Fruit fly (Drosophila melanogaster) whole organism, embryonic: ENCODE measurements around the gene Acp32CD.

Experiments
- Aef1 ChIP-seq: fragments of 200-800 bp; sonication (Bioruptor generic); IDR thresholded peaks from 3 replicates; pipeline ENCODE4 v1.3.6; 2022; ENCODE audit warnings: missing biosample characterization, missing genetic modification characterization
- Awh ChIP-seq: fragments of 200-800 bp; sonication (Bioruptor generic); IDR thresholded peaks from 2 replicates; pipeline ENCODE4, ENCODE4 v1.3.6; 2022; ENCODE audit warnings: missing biosample characterization, missing genetic modification characterization
- Blimp-1 ChIP-seq: fragments of 200-800 bp; sonication (Bioruptor generic); optimal IDR thresholded peaks from 3 replicates; lab custom pipeline; 2018; ENCODE audit warnings: missing biosample characterization, missing genetic modification characterization, mild to moderate bottlenecking, moderate library complexity, missing genetic modification reagents
- CG10274 ChIP-seq: fragments of 200-800 bp; sonication (Bioruptor generic); optimal IDR thresholded peaks from 3 replicates; lab custom pipeline; 2017; ENCODE audit warnings: missing biosample characterization, mild to moderate bottlenecking, missing genetic modification characterization
- CG11247 ChIP-seq: fragments of 200-800 bp; sonication (Bioruptor generic); IDR thresholded peaks from 2 replicates; pipeline ENCODE4 v1.3.6; 2022; ENCODE audit warnings: missing biosample characterization, missing genetic modification characterization
- CG11398 ChIP-seq: fragments of 200-800 bp; sonication (Bioruptor generic); optimal IDR thresholded peaks from 2 replicates; lab custom pipeline; 2016; ENCODE audit warnings: missing biosample characterization, missing genetic modification characterization
- CG11504 ChIP-seq: fragments of 200-800 bp; sonication (Bioruptor generic); optimal IDR thresholded peaks from 3 replicates; lab custom pipeline; 2019; ENCODE audit warnings: missing biosample characterization, mild to moderate bottlenecking, missing genetic modification characterization, moderate library complexity
- CG14710 ChIP-seq: fragments of 200-800 bp; sonication (Bioruptor generic); optimal IDR thresholded peaks from 3 replicates; lab custom pipeline; 2019; ENCODE audit warnings: missing biosample characterization, mild to moderate bottlenecking, missing genetic modification characterization, moderate library complexity
- CG15269 ChIP-seq: fragments of 200-800 bp; sonication (Bioruptor generic); optimal IDR thresholded peaks from 2 replicates; lab custom pipeline; 2018; ENCODE audit warnings: missing biosample characterization, mild to moderate bottlenecking, missing genetic modification characterization, moderate library complexity
- CG1529 ChIP-seq: fragments of 200-800 bp; sonication (Bioruptor generic); optimal IDR thresholded peaks from 3 replicates; lab custom pipeline; 2018; ENCODE audit warnings: missing biosample characterization, missing genetic modification characterization
- CG15479 ChIP-seq: fragments of 200-800 bp; sonication (Bioruptor generic); optimal IDR thresholded peaks from 3 replicates; lab custom pipeline; 2019; ENCODE audit warnings: missing biosample characterization, mild to moderate bottlenecking, missing genetic modification characterization, moderate library complexity
- CG2678 ChIP-seq: fragments of 200-800 bp; sonication (Bioruptor generic); optimal IDR thresholded peaks from 3 replicates; lab custom pipeline; 2019; ENCODE audit warnings: missing biosample characterization, mild to moderate bottlenecking, missing genetic modification characterization, moderate library complexity
- CG31365 ChIP-seq: fragments of 200-800 bp; sonication (Bioruptor generic); optimal IDR thresholded peaks from 2 replicates; lab custom pipeline; 2018; ENCODE audit warnings: missing biosample characterization, mild to moderate bottlenecking, missing genetic modification characterization
- CG3281 ChIP-seq: fragments of 200-800 bp; sonication (Bioruptor generic); optimal IDR thresholded peaks from 3 replicates; lab custom pipeline; 2017; ENCODE audit warnings: missing biosample characterization, mild to moderate bottlenecking, missing genetic modification characterization
- CG34224 ChIP-seq: fragments of 200-800 bp; sonication (Bioruptor generic); IDR thresholded peaks from 3 replicates; pipeline ENCODE4 v1.3.6; 2022; ENCODE audit warnings: missing biosample characterization, missing genetic modification characterization; ENCODE audit not compliant: partially characterized antibody
- CG34422 ChIP-seq: fragments of 200-800 bp; sonication (Bioruptor generic); IDR thresholded peaks from 3 replicates; pipeline ENCODE4 v1.3.6; 2022; ENCODE audit warnings: missing biosample characterization, missing genetic modification characterization
- CG3847 ChIP-seq: fragments of 200-800 bp; sonication (Bioruptor generic); IDR thresholded peaks from 2 replicates; pipeline ENCODE4 v1.3.6; 2022; ENCODE audit warnings: missing biosample characterization, missing genetic modification characterization
- CG7786 ChIP-seq: fragments of 200-800 bp; sonication (Bioruptor generic); optimal IDR thresholded peaks from 2 replicates; lab custom pipeline; 2016; ENCODE audit warnings: missing biosample characterization, missing genetic modification characterization
- CG9817 ChIP-seq: fragments of 200-800 bp; sonication (Bioruptor generic); optimal IDR thresholded peaks from 2 replicates; lab custom pipeline; 2018; ENCODE audit warnings: missing biosample characterization, mild to moderate bottlenecking, missing genetic modification characterization, moderate library complexity
- CG9876 ChIP-seq: fragments of 200-800 bp; sonication (Bioruptor generic); optimal IDR thresholded peaks from 2 replicates; lab custom pipeline; 2016; ENCODE audit warnings: missing biosample characterization, missing genetic modification characterization
- CTCF ChIP-seq: fragments of 200-800 bp; sonication (Bioruptor generic); optimal IDR thresholded peaks from 2 replicates; lab custom pipeline; 2017; ENCODE audit warnings: missing biosample characterization, mild to moderate bottlenecking, missing genetic modification characterization, moderate library complexity
- D19A ChIP-seq: fragments of 200-800 bp; optimal IDR thresholded peaks from 3 replicates; lab custom pipeline; 2019; ENCODE audit warnings: missing biosample characterization, mild to moderate bottlenecking, missing genetic modification characterization, moderate library complexity
- Dbx ChIP-seq: fragments of 200-800 bp; sonication (Bioruptor generic); IDR thresholded peaks from 3 replicates; pipeline ENCODE4 v1.3.6; 2022; ENCODE audit warnings: missing biosample characterization, missing genetic modification characterization
- Deaf1 ChIP-seq: fragments of 200-800 bp; optimal IDR thresholded peaks from 3 replicates; lab custom pipeline; 2019; ENCODE audit warnings: missing biosample characterization, mild to moderate bottlenecking, missing genetic modification characterization, moderate library complexity
- Dp ChIP-seq: fragments of 200-800 bp; sonication (Bioruptor generic); optimal IDR thresholded peaks from 2 replicates; lab custom pipeline; 2018; ENCODE audit warnings: missing biosample characterization, mild to moderate bottlenecking, missing genetic modification characterization, moderate library complexity
- E2f1 ChIP-seq: fragments of 200-800 bp; sonication (Bioruptor generic); IDR thresholded peaks from 2 replicates; pipeline ENCODE4 v1.3.6; 2022; ENCODE audit warnings: missing biosample characterization, missing genetic modification characterization
- HHEX ChIP-seq: fragments of 200-800 bp; sonication (Bioruptor generic); optimal IDR thresholded peaks from 3 replicates; lab custom pipeline; 2017; ENCODE audit warnings: missing biosample characterization, mild to moderate bottlenecking, missing genetic modification characterization, missing genetic modification reagents
- Lim3 ChIP-seq: fragments of 200-800 bp; sonication (Bioruptor generic); IDR thresholded peaks from 2 replicates; pipeline ENCODE4 v1.3.6; 2022; ENCODE audit warnings: missing biosample characterization, missing genetic modification characterization
- Meics ChIP-seq: fragments of 200-800 bp; sonication (Bioruptor generic); optimal IDR thresholded peaks from 2 replicates; lab custom pipeline; 2017; ENCODE audit warnings: missing biosample characterization, mild to moderate bottlenecking, missing genetic modification characterization
- NFAT ChIP-seq: fragments of 200-800 bp; sonication (Bioruptor generic); IDR thresholded peaks from 2 replicates; pipeline ENCODE4 v1.3.6; 2022; ENCODE audit warnings: missing biosample characterization, missing genetic modification characterization
- Oli ChIP-seq: fragments of 200-800 bp; sonication (Bioruptor generic); optimal IDR thresholded peaks from 2 replicates; lab custom pipeline; 2018; ENCODE audit warnings: missing biosample characterization, mild to moderate bottlenecking, missing genetic modification characterization, moderate library complexity
- Scr ChIP-seq: fragments of 200-800 bp; sonication (Bioruptor generic); IDR thresholded peaks from 2 replicates; pipeline ENCODE4 v1.3.6; 2022; ENCODE audit warnings: missing biosample characterization, missing genetic modification characterization; ENCODE audit not compliant: partially characterized antibody
- Sox102F ChIP-seq: fragments of 200-800 bp; sonication (Bioruptor generic); optimal IDR thresholded peaks from 2 replicates; lab custom pipeline; 2018; ENCODE audit warnings: missing biosample characterization, mild to moderate bottlenecking, missing genetic modification characterization, moderate library complexity
- ara ChIP-seq: fragments of 200-800 bp; sonication (Bioruptor generic); IDR thresholded peaks from 2 replicates; pipeline ENCODE4 v1.3.6; 2022; ENCODE audit warnings: missing biosample characterization, missing genetic modification characterization
- chm ChIP-seq: fragments of 200-800 bp; sonication (Bioruptor generic); IDR thresholded peaks from 2 replicates; pipeline ENCODE4 v1.3.6; 2022; ENCODE audit warnings: missing biosample characterization, missing genetic modification characterization
- crp ChIP-seq, 2 experiments: fragments of 200-800 bp; sonication (Bioruptor generic); optimal IDR thresholded peaks; 2 replicates in 1 of 2; 3 replicates in 1 of 2; lab custom pipeline; 2017; ENCODE audit warnings: missing biosample characterization in 2 of 2, missing genetic modification characterization in 2 of 2, mild to moderate bottlenecking in 1 of 2, moderate library complexity in 1 of 2
- ems ChIP-seq: fragments of 200-800 bp; sonication (Bioruptor generic); optimal IDR thresholded peaks from 3 replicates; lab custom pipeline; 2016; ENCODE audit warnings: missing biosample characterization, missing genetic modification characterization
- exex ChIP-seq: fragments of 200-800 bp; sonication (Bioruptor generic); optimal IDR thresholded peaks from 4 replicates; lab custom pipeline; 2018; ENCODE audit warnings: missing biosample characterization, mild to moderate bottlenecking, missing genetic modification characterization, moderate library complexity
- eyg ChIP-seq: fragments of 200-800 bp; sonication (Bioruptor generic); optimal IDR thresholded peaks from 3 replicates; lab custom pipeline; 2016; ENCODE audit warnings: missing biosample characterization, missing genetic modification characterization
- fd64A ChIP-seq: fragments of 200-800 bp; sonication (Bioruptor generic); optimal IDR thresholded peaks from 3 replicates; lab custom pipeline; 2018; ENCODE audit warnings: missing biosample characterization, mild to moderate bottlenecking, missing genetic modification characterization
- hbn ChIP-seq: fragments of 200-800 bp; sonication (Bioruptor generic); IDR thresholded peaks from 2 replicates; pipeline ENCODE4 v1.3.6; 2022; ENCODE audit warnings: missing biosample characterization, missing genetic modification characterization; ENCODE audit not compliant: partially characterized antibody
- jing ChIP-seq: fragments of 200-800 bp; sonication (Bioruptor generic); optimal IDR thresholded peaks from 2 replicates; lab custom pipeline; 2018; ENCODE audit warnings: missing biosample characterization, mild to moderate bottlenecking, missing genetic modification characterization
- pnt ChIP-seq: fragments of 200-800 bp; sonication (Bioruptor generic); optimal IDR thresholded peaks from 3 replicates; lab custom pipeline; 2016; ENCODE audit warnings: missing biosample characterization, missing genetic modification characterization
- psq ChIP-seq: fragments of 200-800 bp; sonication (Bioruptor generic); optimal IDR thresholded peaks from 2 replicates; lab custom pipeline; 2017; ENCODE audit warnings: missing biosample characterization, missing genetic modification characterization
- pzg ChIP-seq: fragments of 200-800 bp; sonication (Bioruptor generic); optimal IDR thresholded peaks from 3 replicates; lab custom pipeline; 2018; ENCODE audit warnings: missing biosample characterization, mild to moderate bottlenecking, missing genetic modification characterization, moderate library complexity
- sqz ChIP-seq: fragments of 200-800 bp; sonication (Bioruptor generic); optimal IDR thresholded peaks from 3 replicates; lab custom pipeline; 2018; ENCODE audit warnings: missing biosample characterization, mild to moderate bottlenecking, missing genetic modification characterization
- tna ChIP-seq: fragments of 200-800 bp; sonication (Bioruptor generic); IDR thresholded peaks from 2 replicates; pipeline ENCODE4 v1.3.6; 2022; ENCODE audit warnings: missing biosample characterization, missing genetic modification characterization; ENCODE audit not compliant: partially characterized antibody
- ttk ChIP-seq: fragments of 200-800 bp; sonication (Bioruptor generic); IDR thresholded peaks from 2 replicates; pipeline ENCODE4 v2.1.2; 2022; ENCODE audit warnings: missing biosample characterization, missing genetic modification characterization
- tx ChIP-seq: fragments of 200-800 bp; sonication (Bioruptor generic); optimal IDR thresholded peaks from 2 replicates; lab custom pipeline; 2016; ENCODE audit warnings: missing biosample characterization, missing genetic modification characterization
- z ChIP-seq: fragments of 200-800 bp; sonication (Bioruptor generic); IDR thresholded peaks from 3 replicates; pipeline ENCODE4 v1.3.6; 2022; ENCODE audit warnings: missing biosample characterization, missing genetic modification characterization

Acp32CD gene

DNA sequence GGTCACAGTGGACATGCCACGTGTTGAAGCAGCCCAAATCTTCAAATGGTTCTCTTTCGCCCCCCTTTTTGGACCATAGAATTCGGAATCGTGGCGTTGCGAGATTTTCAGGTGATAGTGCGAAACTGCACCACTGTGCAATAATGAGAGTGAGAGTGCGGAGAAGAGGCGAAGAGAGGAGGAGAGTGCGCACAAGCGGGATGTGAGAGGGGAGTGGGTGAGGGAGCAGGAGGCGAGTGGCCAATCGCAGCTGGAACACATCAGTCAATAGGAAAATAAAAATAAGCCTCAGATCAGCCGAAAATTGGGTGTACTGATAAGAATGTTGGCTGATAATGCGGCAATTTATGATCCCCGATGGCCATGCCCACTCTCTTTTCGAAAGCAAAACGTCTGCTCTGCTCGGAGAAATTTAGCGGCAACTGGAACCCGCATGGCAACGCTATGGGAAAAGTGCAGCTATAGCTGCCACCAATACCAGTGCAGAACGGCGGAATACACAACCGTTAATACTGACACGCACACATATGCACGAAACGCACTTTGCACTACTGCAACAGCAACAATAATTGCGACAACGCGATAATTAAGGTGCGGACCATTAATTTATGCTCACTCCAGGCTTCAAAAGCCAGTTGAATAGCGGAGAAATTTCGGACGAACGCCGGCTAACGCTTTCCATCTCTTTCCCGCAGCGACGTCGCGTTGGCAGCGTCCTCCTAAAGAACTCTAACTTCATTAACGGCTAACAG lies 48.0 kb upstream of the Acp32CD start (continued):
- no peak for TF ChIP-seq CG1529
- no peak for TF ChIP-seq jing (GFP tag; lab: Kevin White, UChicago)
- no peak for TF ChIP-seq pnt (GFP tag; lab: Kevin White, UChicago)
- TF ChIP-seq eyg (GFP tag; lab: Kevin White, UChicago) = peak; percentile 4
- no peak for TF ChIP-seq CG14710
- TF ChIP-seq Blimp-1 (GFP tag; lab: Kevin White, UChicago) = peak; percentile 93
- peak; percentile 1 for TF ChIP-seq pzg (GFP tag; lab: Kevin White, UChicago)
- no peak for TF ChIP-seq Meics (GFP tag; lab: Kevin White, UChicago)
- no peak for TF ChIP-seq E2f1 (GFP tag; lab: Robert Waterston, UW)
- peak; percentile 62; the same call in 1 of the 2 replicates for TF ChIP-seq chm (GFP tag; lab: Robert Waterston, UW)
- TF ChIP-seq Awh = peak; percentile 49
- no peak for TF ChIP-seq CG9876 (GFP tag; lab: Kevin White, UChicago)
- 0 out of 2 replicates have a peak, but pooled peaks have one; percentile 9 for TF ChIP-seq tna (GFP tag; lab: Robert Waterston, UW)
- 0 out of 3 replicates have a peak, but pooled peaks have one; percentile 34 for TF ChIP-seq z
- no peak for TF ChIP-seq ttk
- no peak for TF ChIP-seq CG9817
- no peak for TF ChIP-seq Aef1 (GFP tag; lab: Robert Waterston, UW)
- no peak for TF ChIP-seq CG2678 (tag; lab: Kevin White, UChicago)
- no peak for TF ChIP-seq CG11247 (GFP tag; lab: Robert Waterston, UW)
- no peak for TF ChIP-seq CG7786 (GFP tag; lab: Kevin White, UChicago)
- no peak; the same call in 1 of the 2 replicates for TF ChIP-seq Scr (GFP tag; lab: Robert Waterston, UW)
- no peak for TF ChIP-seq CG3847 (GFP tag; lab: Robert Waterston, UW)
- TF ChIP-seq tx (GFP tag; lab: Kevin White, UChicago) = peak; percentile 4
- TF ChIP-seq D19A = no peak
- no peak for TF ChIP-seq CG3281
- TF ChIP-seq Dbx (GFP tag; lab: Robert Waterston, UW) = no peak
- TF ChIP-seq CG34422 (GFP tag; lab: Robert Waterston, UW) = peak; percentile 72; the same call in 2 of the 3 replicates
- TF ChIP-seq CTCF (GFP tag; lab: Kevin White, UChicago) = no peak
- no peak for TF ChIP-seq CG11504
- peak; percentile 52 for TF ChIP-seq CG15479 (GFP tag; lab: Kevin White, UChicago)
- TF ChIP-seq ara (GFP tag; lab: Robert Waterston, UW) = no peak
- TF ChIP-seq psq (GFP tag; lab: Kevin White, UChicago) = no peak
- TF ChIP-seq NFAT = no peak
- no peak for TF ChIP-seq CG15269 (tag; lab: Kevin White, UChicago)
- TF ChIP-seq hbn (GFP tag; lab: Robert Waterston, UW) = 0 out of 2 replicates have a peak, but pooled peaks have one; percentile 10
- TF ChIP-seq fd64A = no peak
- no peak for TF ChIP-seq ems
- no peak for TF ChIP-seq CG34224 (GFP tag; lab: Robert Waterston, UW)
- TF ChIP-seq Lim3 (GFP tag; lab: Robert Waterston, UW) = no peak
- peak in 1 of 2 experiments; percentile 16 for TF ChIP-seq crp (GFP tag; optimal IDR thresholded peaks at IDR 0.05; lab: Kevin White, UChicago)
- no peak for TF ChIP-seq Sox102F (GFP tag; lab: Kevin White, UChicago)
- peak; percentile 40 for TF ChIP-seq exex
- no peak for TF ChIP-seq sqz (GFP tag; lab: Kevin White, UChicago)
- TF ChIP-seq Dp = no peak
- no peak for TF ChIP-seq CG31365 (tag; lab: Kevin White, UChicago)
- TF ChIP-seq Deaf1 (tag; lab: Kevin White, UChicago) = no peak
- TF ChIP-seq CG11398 (GFP tag; lab: Kevin White, UChicago) = no peak
- TF ChIP-seq CG10274 = no peak
- no peak for TF ChIP-seq HHEX (GFP tag; lab: Kevin White, UChicago)
- no peak for TF ChIP-seq Oli (tag; lab: Kevin White, UChicago)
